Worm (Caenorhabditis elegans): ENCODE data around the gene R151.1.
A peak's percentile ranks its signal among the peaks of the same experiment; 100 is the strongest.

The R151.1 gene

ce11 chrIII:7201378-7202256, 14.7 kb upstream of the R151.1 start, which contains the start of gene dpy-31:
TSS of gene dpy-31 (plus strand) at chrIII:7202206.
- TF ChIP-seq zfp-3 (GFP tag; conservative IDR thresholded peaks at IDR 0.05) (no peak), daf-8 (GFP tag; IDR thresholded peaks at IDR 0.05) (no peak), zfp-2 (tag; optimal IDR thresholded peaks at IDR 0.05) (no peak), Y105C5A.15 (GFP tag; IDR thresholded peaks at IDR 0.05) (no peak), T26A8.4 (GFP tag; IDR thresholded peaks at IDR 0.05) (no peak), arid-1 (GFP tag; conservative IDR thresholded peaks at IDR 0.05) (no peak), F49E8.2 (tag; optimal IDR thresholded peaks at IDR 0.05; ENCODE audit: borderline replicate concordance) (no peak), aha-1 (tag) (no peak), Y48G9A.11 (GFP tag; IDR thresholded peaks at IDR 0.05) (no peak), nhr-11 (tag; optimal IDR thresholded peaks at IDR 0.05) (no peak), cey-2 (tag; optimal IDR thresholded peaks at IDR 0.05; ENCODE audit: borderline replicate concordance, insufficient read depth) (peak; percentile 34), nhr-48 (tag; optimal IDR thresholded peaks at IDR 0.05) (no peak), Y5F2A.4 (GFP tag; optimal IDR thresholded peaks at IDR 0.05) (no peak), fos-1 (tag; optimal IDR thresholded peaks at IDR 0.05) (no peak), T20F7.1 (GFP tag; optimal IDR thresholded peaks at IDR 0.05) (no peak), mdt-29 (GFP tag; IDR thresholded peaks at IDR 0.05) (no peak), set-16 (GFP tag; IDR thresholded peaks at IDR 0.05) (no peak), vab-7 (GFP tag; IDR thresholded peaks at IDR 0.05) (no peak), madf-5 (GFP tag; IDR thresholded peaks at IDR 0.05) (no peak), lin-13 (GFP tag; optimal IDR thresholded peaks at IDR 0.05) (no peak), unc-130 (GFP tag; optimal IDR thresholded peaks at IDR 0.05) (no peak), lin-39 (tag; optimal IDR thresholded peaks at IDR 0.05) (no peak), lin-1 (GFP tag; IDR thresholded peaks at IDR 0.05) (no peak), mxl-3 (GFP tag; optimal IDR thresholded peaks at IDR 0.05) (no peak), nhr-102 (tag; optimal IDR thresholded peaks at IDR 0.05) (no peak), F10B5.3 (tag; optimal IDR thresholded peaks at IDR 0.05) (no peak), nhr-25 (tag; optimal IDR thresholded peaks at IDR 0.05; ENCODE audit: borderline replicate concordance, insufficient read depth) (peak; percentile 64), hmg-1.1 (GFP tag; IDR thresholded peaks at IDR 0.05) (no peak), D1046.2 (GFP tag; IDR thresholded peaks at IDR 0.05) (no peak), mdl-1 (tag; optimal IDR thresholded peaks at IDR 0.05) (peak in 1 of 2 experiments; percentile 15), F44E2.7 (GFP tag; IDR thresholded peaks at IDR 0.05) (no peak), spr-1 (tag; optimal IDR thresholded peaks at IDR 0.05) (no peak), mep-1 (tag; optimal IDR thresholded peaks at IDR 0.05) (peak; percentile 58), snpc-1.2 (GFP tag; IDR thresholded peaks at IDR 0.05) (no peak), lsy-2 (tag; optimal IDR thresholded peaks at IDR 0.05) (peak in 1 of 2 experiments; percentile 44), pha-4 (GFP tag; IDR thresholded peaks at IDR 0.05) (no peak), pha-4 (tag; optimal IDR thresholded peaks at IDR 0.05) (no peak), php-3 (GFP tag; IDR thresholded peaks at IDR 0.05) (no peak), dve-1 (tag; optimal IDR thresholded peaks at IDR 0.05; ENCODE audit: insufficient read depth) (peak; percentile 40), hlh-11 (tag; optimal IDR thresholded peaks at IDR 0.05) (peak; percentile 13), lir-3 (tag; optimal IDR thresholded peaks at IDR 0.05) (no peak), nhr-10 (tag; optimal IDR thresholded peaks at IDR 0.05) (peak; percentile 6), ztf-7 (tag; optimal IDR thresholded peaks at IDR 0.05) (no peak), rbr-2 (tag; optimal IDR thresholded peaks at IDR 0.05) (no peak), daf-16 (GFP tag; optimal IDR thresholded peaks at IDR 0.05) (no peak), daf-16 (tag; optimal IDR thresholded peaks at IDR 0.05) (no peak), ceh-82 (tag; optimal IDR thresholded peaks at IDR 0.05) (no peak), jun-1 (tag; optimal IDR thresholded peaks at IDR 0.05) (no peak), pqm-1 (tag; optimal IDR thresholded peaks at IDR 0.05) (no peak)
